Fruit fly (Drosophila melanogaster): ENCODE measurements around the gene CG42564.

The CG42564 gene

DNA sequence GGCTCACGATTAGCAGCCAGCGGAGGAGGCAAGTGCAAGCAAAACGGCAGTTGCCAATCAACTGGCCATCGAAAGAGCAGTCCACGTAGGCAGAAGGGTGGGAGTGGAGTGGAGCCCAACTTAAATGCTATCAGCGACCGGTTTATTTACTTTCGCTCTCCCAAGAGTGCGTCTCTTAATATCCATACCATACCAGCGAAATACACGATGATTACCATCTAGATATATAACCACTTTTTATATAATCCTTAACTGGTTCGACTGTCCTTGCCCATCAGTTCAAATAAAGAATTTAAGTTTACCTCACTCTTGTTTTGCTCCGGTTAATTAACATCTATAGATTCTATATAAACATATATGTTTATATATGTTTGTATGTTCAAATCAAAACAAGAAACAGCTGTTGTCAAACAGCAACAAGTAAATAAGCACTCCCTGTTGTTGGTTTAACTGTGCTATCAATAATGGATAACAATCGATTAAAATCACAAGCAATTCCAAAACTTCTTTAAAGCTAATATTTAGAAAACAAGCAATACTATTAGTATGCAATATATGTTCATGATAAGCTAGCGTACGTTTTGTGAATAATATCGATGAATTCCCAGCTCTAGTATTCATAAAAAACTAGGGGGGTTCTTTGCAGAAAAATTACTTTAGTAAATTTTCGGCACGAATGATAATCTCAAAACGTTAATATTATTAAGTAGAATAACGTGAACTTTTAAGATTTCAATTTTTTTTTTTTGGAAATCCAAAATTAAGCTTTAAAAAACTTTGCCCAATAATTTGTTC, 566 bp upstream of the CG42564 start (continued):
- TF ChIP-seq Scr (GFP tag; IDR thresholded peaks at IDR 0.05; ENCODE audit: partially characterized antibody) (peak; percentile 45), fd64A (GFP tag; optimal IDR thresholded peaks at IDR 0.05) (peak; percentile 14), Bteb2 (GFP tag; optimal IDR thresholded peaks at IDR 0.05) (peak; percentile 24), mld (GFP tag; IDR thresholded peaks at IDR 0.05; ENCODE audit: partially characterized antibody) (no peak), stc (GFP tag; IDR thresholded peaks at IDR 0.05) (peak; percentile 9; the same call in 1 of the 2 replicates), sc (optimal IDR thresholded peaks at IDR 0.05) (no peak), sc (GFP tag; optimal IDR thresholded peaks at IDR 0.05) (no peak), CG18599 (GFP tag; optimal IDR thresholded peaks at IDR 0.05) (peak; percentile 67), trh (GFP tag; optimal IDR thresholded peaks at IDR 0.05) (peak; percentile 56), CG34224 (GFP tag; IDR thresholded peaks at IDR 0.05; ENCODE audit: partially characterized antibody) (peak; percentile 49; the same call in 1 of the 3 replicates), bowl (GFP tag; IDR thresholded peaks at IDR 0.05) (no peak), CG2678 (tag; optimal IDR thresholded peaks at IDR 0.05) (peak; percentile 75), gt (GFP tag; IDR thresholded peaks at IDR 0.05) (no peak), CG5953 (GFP tag; IDR thresholded peaks at IDR 0.05) (peak; percentile 34; the same call in 1 of the 2 replicates), Dip3 (GFP tag; optimal IDR thresholded peaks at IDR 0.05) (no peak), CG3407 (GFP tag; optimal IDR thresholded peaks at IDR 0.05) (peak; percentile 43), Hmr (GFP tag; optimal IDR thresholded peaks at IDR 0.05) (peak; percentile 78), CG30431 (GFP tag; optimal IDR thresholded peaks at IDR 0.05) (no peak), CG4282 (GFP tag; optimal IDR thresholded peaks at IDR 0.05) (no peak), Kr (GFP tag; optimal IDR thresholded peaks at IDR 0.05) (no peak), Jarid2 (GFP tag; optimal IDR thresholded peaks at IDR 0.05) (no peak), CG42726 (GFP tag; IDR thresholded peaks at IDR 0.05; ENCODE audit: partially characterized antibody) (no peak), exex (tag; optimal IDR thresholded peaks at IDR 0.05) (peak; percentile 32), CG15514 (GFP tag; optimal IDR thresholded peaks at IDR 0.05) (peak; percentile 84), CG11723 (GFP tag; optimal IDR thresholded peaks at IDR 0.05) (no peak), Asciz (GFP tag; optimal IDR thresholded peaks at IDR 0.05) (peak; percentile 72), CG11695 (GFP tag; IDR thresholded peaks at IDR 0.05) (0 out of 3 replicates have a peak, but pooled peaks have one; percentile 28), CG13296 (GFP tag; optimal IDR thresholded peaks at IDR 0.05) (peak; percentile 72), fu2 (GFP tag; optimal IDR thresholded peaks at IDR 0.05) (no peak), CG9609 (GFP tag; optimal IDR thresholded peaks at IDR 0.05) (no peak), CG17359 (tag; optimal IDR thresholded peaks at IDR 0.05) (peak; percentile 35), CG11456 (GFP tag; IDR thresholded peaks at IDR 0.05) (0 out of 3 replicates have a peak, but pooled peaks have one; percentile 4), CG15073 (GFP tag; optimal IDR thresholded peaks at IDR 0.05) (no peak), phol (tag; optimal IDR thresholded peaks at IDR 0.05) (peak; percentile 22), eve (GFP tag; optimal IDR thresholded peaks at IDR 0.05) (no peak), CG10321 (GFP tag; IDR thresholded peaks at IDR 0.05) (no peak; the same call in 1 of the 2 replicates), CG13775 (GFP tag; optimal IDR thresholded peaks at IDR 0.05) (peak; percentile 35), CG14667 (GFP tag; IDR thresholded peaks at IDR 0.05) (no peak), ato (GFP tag; IDR thresholded peaks at IDR 0.05; ENCODE audit: partially characterized antibody) (no peak), h (optimal IDR thresholded peaks at IDR 0.05) (no peak), CG34422 (GFP tag; IDR thresholded peaks at IDR 0.05) (peak; percentile 43; the same call in 1 of the 3 replicates), CG10267 (tag; optimal IDR thresholded peaks at IDR 0.05) (peak; percentile 51), nau (GFP tag; optimal IDR thresholded peaks at IDR 0.05) (no peak), disco-r (GFP tag; optimal IDR thresholded peaks at IDR 0.05) (no peak), CG6689 (GFP tag; IDR thresholded peaks at IDR 0.05) (0 out of 2 replicates have a peak, but pooled peaks have one; percentile 22), CG1603 (tag; optimal IDR thresholded peaks at IDR 0.05) (peak; percentile 47)

All from whole organism, embryonic.